Worm (Caenorhabditis elegans) whole organism, young adult: ENCODE data around the gene W05H9.4.

Source experiments
- F22D6.2 ChIP-seq: sonication (generic microtip); optimal IDR thresholded peaks from 2 replicates; lab custom pipeline; 2016; ENCODE audit warnings: mild to moderate bottlenecking, missing genetic modification characterization, missing compliant biosample characterization
- F33H1.4 ChIP-seq: fragments of 200-800 bp; sonication (Bioruptor generic); IDR thresholded peaks from 2 replicates; pipeline ENCODE4 v1.3.6; 2022; ENCODE audit warnings: missing genetic modification reagents, missing genetic modification characterization, missing compliant biosample characterization
- F37B4.10 ChIP-seq: fragments of 200-800 bp; sonication (Bioruptor generic); IDR thresholded peaks from 2 replicates; pipeline ENCODE4 v1.3.6; 2022; ENCODE audit warnings: missing genetic modification characterization, missing compliant biosample characterization
- F39B2.1 ChIP-seq: fragments of 200-800 bp; sonication (Bioruptor generic); IDR thresholded peaks from 2 replicates; pipeline ENCODE4 v1.3.6; 2022; ENCODE audit warnings: missing genetic modification reagents, missing genetic modification characterization, missing compliant biosample characterization
- T26A5.8 ChIP-seq: sonication (generic microtip); optimal IDR thresholded peaks from 2 replicates; lab custom pipeline; 2016; ENCODE audit warnings: missing genetic modification characterization, missing compliant biosample characterization
- Y53F4B.3 ChIP-seq: fragments of 200-800 bp; sonication (Bioruptor generic); IDR thresholded peaks from 2 replicates; pipeline ENCODE4 v1.3.6; 2022; ENCODE audit warnings: missing genetic modification reagents, missing genetic modification characterization, missing compliant biosample characterization
- Y53G8AR.9 ChIP-seq: fragments of 200-800 bp; sonication (Bioruptor generic); conservative IDR thresholded peaks from 2 replicates; pipeline ENCODE4 v1.3.6; 2022; ENCODE audit warnings: missing genetic modification reagents, missing genetic modification characterization, missing compliant biosample characterization
- Y79H2A.3 ChIP-seq: fragments of 200-800 bp; sonication (Bioruptor generic); conservative IDR thresholded peaks from 2 replicates; pipeline ENCODE4 v1.3.6; 2022; ENCODE audit warnings: missing genetic modification reagents, missing genetic modification characterization, missing compliant biosample characterization
- Y95B8A.8 ChIP-seq: fragments of 200-800 bp; sonication (Bioruptor generic); IDR thresholded peaks from 2 replicates; pipeline ENCODE4 v1.3.6; 2022; ENCODE audit warnings: missing genetic modification reagents, missing genetic modification characterization, missing compliant biosample characterization
- ama-1 ChIP-seq, 3 experiments: fragments of 150-350 bp in 1 of 3; sonication (generic microtip) in 2 of 3; optimal IDR thresholded peaks; 2 replicates each; lab custom pipeline; 2014 to 2018; ENCODE audit warnings: missing biosample characterization in 2 of 3, missing genetic modification characterization in 2 of 3, missing genetic modification reagents in 2 of 3
- aptf-3 ChIP-seq: fragments of 200-800 bp; sonication (Bioruptor generic); IDR thresholded peaks from 2 replicates; pipeline ENCODE4 v1.3.6; 2022; ENCODE audit warnings: missing genetic modification characterization, missing compliant biosample characterization
- atf-7 ChIP-seq: sonication (generic microtip); optimal IDR thresholded peaks from 2 replicates; lab custom pipeline; 2017; ENCODE audit warnings: mild to moderate bottlenecking, missing genetic modification characterization, missing compliant biosample characterization
- athp-1 ChIP-seq: sonication (generic microtip); optimal IDR thresholded peaks from 2 replicates; lab custom pipeline; 2017; ENCODE audit warnings: mild to moderate bottlenecking, missing genetic modification characterization, missing compliant biosample characterization
- attf-3 ChIP-seq: fragments of 200-800 bp; sonication (Bioruptor generic); conservative IDR thresholded peaks from 2 replicates; pipeline ENCODE4 v1.3.6; 2022; ENCODE audit warnings: missing genetic modification reagents, missing genetic modification characterization, missing compliant biosample characterization
- attf-6 ChIP-seq: fragments of 200-800 bp; sonication (Bioruptor generic); IDR thresholded peaks from 2 replicates; pipeline ENCODE4 v1.3.6; 2022; ENCODE audit warnings: missing genetic modification reagents, missing genetic modification characterization, missing compliant biosample characterization
- bed-1 ChIP-seq: fragments of 200-800 bp; sonication (Bioruptor generic); IDR thresholded peaks from 2 replicates; pipeline ENCODE4 v1.3.6; 2022; ENCODE audit warnings: missing genetic modification reagents, missing genetic modification characterization, missing compliant biosample characterization
- bed-2 ChIP-seq: fragments of 200-800 bp; sonication (Bioruptor generic); IDR thresholded peaks from 2 replicates; pipeline ENCODE4 v1.3.6; 2022; ENCODE audit warnings: missing genetic modification reagents, missing genetic modification characterization, missing compliant biosample characterization
- ccch-3 ChIP-seq: fragments of 200-800 bp; sonication (Bioruptor generic); optimal IDR thresholded peaks from 2 replicates; lab custom pipeline; 2018; ENCODE audit warnings: mild to moderate bottlenecking, missing genetic modification characterization, missing compliant biosample characterization
- ceh-40 ChIP-seq: fragments of 200-800 bp; sonication (Bioruptor generic); IDR thresholded peaks from 2 replicates; pipeline ENCODE4 v1.3.6; 2022; ENCODE audit warnings: missing genetic modification characterization, missing compliant biosample characterization
- ceh-58 ChIP-seq: fragments of 200-800 bp; sonication (Bioruptor generic); IDR thresholded peaks from 2 replicates; pipeline ENCODE4 v1.3.6; 2022; ENCODE audit warnings: missing genetic modification characterization, missing compliant biosample characterization
- ceh-91 ChIP-seq: fragments of 200-800 bp; sonication (Bioruptor generic); IDR thresholded peaks from 2 replicates; pipeline ENCODE4 v1.3.6; 2022; ENCODE audit warnings: missing genetic modification reagents, missing genetic modification characterization, missing compliant biosample characterization
- chd-7 ChIP-seq: sonication (generic microtip); optimal IDR thresholded peaks from 2 replicates; lab custom pipeline; 2016; ENCODE audit warnings: mild to moderate bottlenecking, missing genetic modification characterization, moderate library complexity, missing compliant biosample characterization
- dpff-1 ChIP-seq: sonication (generic microtip); optimal IDR thresholded peaks from 2 replicates; lab custom pipeline; 2017; ENCODE audit warnings: mild to moderate bottlenecking, missing genetic modification characterization, missing compliant biosample characterization
- egl-18 ChIP-seq: fragments of 200-800 bp; sonication (Bioruptor generic); IDR thresholded peaks from 2 replicates; pipeline ENCODE4 v1.3.6; 2022; ENCODE audit warnings: missing genetic modification reagents, missing genetic modification characterization, missing compliant biosample characterization
- egrh-3 ChIP-seq: fragments of 200-800 bp; sonication (Bioruptor generic); IDR thresholded peaks from 2 replicates; pipeline ENCODE4 v1.3.6; 2022; ENCODE audit warnings: missing genetic modification reagents, missing genetic modification characterization, missing compliant biosample characterization
- ekl-4 ChIP-seq: fragments of 200-800 bp; sonication (Bioruptor generic); IDR thresholded peaks from 2 replicates; pipeline ENCODE4 v1.3.6; 2022; ENCODE audit warnings: missing genetic modification reagents, missing genetic modification characterization, missing compliant biosample characterization
- him-1 ChIP-seq: sonication (generic microtip); optimal IDR thresholded peaks from 2 replicates; lab custom pipeline; 2016; ENCODE audit warnings: missing genotype, missing genetic modification reagents, missing genetic modification characterization, missing compliant biosample characterization
- hlh-26 ChIP-seq: fragments of 200-800 bp; sonication (Bioruptor generic); conservative IDR thresholded peaks from 2 replicates; pipeline ENCODE4 v1.3.6; 2022; ENCODE audit warnings: missing genetic modification reagents, missing genetic modification characterization, missing compliant biosample characterization
- hmg-20 ChIP-seq: fragments of 200-800 bp; sonication (Bioruptor generic); IDR thresholded peaks from 2 replicates; pipeline ENCODE4 v1.3.6; 2022; ENCODE audit warnings: missing genetic modification reagents, missing genetic modification characterization, missing compliant biosample characterization
- hrde-1 ChIP-seq: sonication (generic microtip); optimal IDR thresholded peaks from 2 replicates; lab custom pipeline; 2016; ENCODE audit warnings: missing genetic modification characterization, mild to moderate bottlenecking, missing compliant biosample characterization, moderate library complexity, missing genotype, missing genetic modification reagents, borderline replicate concordance
- lin-40 ChIP-seq: sonication (generic microtip); optimal IDR thresholded peaks from 2 replicates; lab custom pipeline; 2016; ENCODE audit warnings: missing genetic modification characterization, mild to moderate bottlenecking, missing compliant biosample characterization, missing genotype, missing genetic modification reagents
- lin-54 ChIP-seq: fragments of 200-800 bp; sonication (Bioruptor generic); optimal IDR thresholded peaks from 2 replicates; lab custom pipeline; 2018; ENCODE audit warnings: mild to moderate bottlenecking, missing genetic modification characterization, missing compliant biosample characterization
- lsl-1 ChIP-seq: fragments of 200-800 bp; sonication (Bioruptor generic); optimal IDR thresholded peaks from 2 replicates; lab custom pipeline; 2018; ENCODE audit warnings: mild to moderate bottlenecking, missing genetic modification characterization, moderate library complexity, missing compliant biosample characterization
- madf-3 ChIP-seq: fragments of 200-800 bp; sonication (Bioruptor generic); IDR thresholded peaks from 2 replicates; pipeline ENCODE4 v1.3.6; 2022; ENCODE audit warnings: missing genetic modification reagents, missing genetic modification characterization, missing compliant biosample characterization
- madf-6 ChIP-seq: fragments of 200-800 bp; sonication (Bioruptor generic); IDR thresholded peaks from 2 replicates; pipeline ENCODE4 v1.3.6; 2022; ENCODE audit warnings: missing genetic modification reagents, missing genetic modification characterization, missing compliant biosample characterization
- mcd-1 ChIP-seq: fragments of 200-800 bp; sonication (Bioruptor generic); IDR thresholded peaks from 2 replicates; pipeline ENCODE4 v1.3.6; 2022; ENCODE audit warnings: missing genetic modification reagents, missing genetic modification characterization, missing compliant biosample characterization
- mel-28 ChIP-seq: sonication (generic microtip); optimal IDR thresholded peaks from 2 replicates; lab custom pipeline; 2016; ENCODE audit warnings: borderline replicate concordance, mild to moderate bottlenecking, missing genetic modification characterization, missing compliant biosample characterization
- nfya-2 ChIP-seq: fragments of 200-800 bp; sonication (Bioruptor generic); IDR thresholded peaks from 2 replicates; pipeline ENCODE4 v1.3.6; 2022; ENCODE audit warnings: missing genetic modification reagents, missing genetic modification characterization, missing compliant biosample characterization
- nhr-120 ChIP-seq: fragments of 200-800 bp; sonication (Bioruptor generic); IDR thresholded peaks from 2 replicates; pipeline ENCODE4 v1.3.6; 2022; ENCODE audit warnings: missing genetic modification characterization, missing compliant biosample characterization
- nhr-80 ChIP-seq: sonication (generic microtip); optimal IDR thresholded peaks from 2 replicates; lab custom pipeline; 2016; ENCODE audit warnings: missing genetic modification characterization, missing compliant biosample characterization
- sea-2 ChIP-seq: fragments of 200-800 bp; sonication (Bioruptor generic); IDR thresholded peaks from 2 replicates; pipeline ENCODE4 v1.3.6; 2022; ENCODE audit warnings: missing genetic modification characterization, missing compliant biosample characterization
- unc-130 ChIP-seq: sonication (generic microtip); optimal IDR thresholded peaks from 2 replicates; lab custom pipeline; 2016; ENCODE audit warnings: missing genetic modification reagents, missing genetic modification characterization, missing compliant biosample characterization
- xnd-1 ChIP-seq: sonication (generic microtip); optimal IDR thresholded peaks from 2 replicates; lab custom pipeline; 2016; ENCODE audit warnings: missing genotype, missing genetic modification reagents, missing genetic modification characterization, missing compliant biosample characterization
- zfh-2 ChIP-seq: fragments of 200-800 bp; sonication (Bioruptor generic); conservative IDR thresholded peaks from 2 replicates; pipeline ENCODE4 v1.3.6; 2022; ENCODE audit warnings: missing genetic modification reagents, missing genetic modification characterization, missing compliant biosample characterization
- ztf-25 ChIP-seq: fragments of 200-800 bp; sonication (Bioruptor generic); IDR thresholded peaks from 2 replicates; pipeline ENCODE4 v1.3.6; 2022; ENCODE audit warnings: missing genetic modification reagents, missing genetic modification characterization, missing compliant biosample characterization
- ztf-26 ChIP-seq: sonication (generic microtip); optimal IDR thresholded peaks from 2 replicates; lab custom pipeline; 2017; ENCODE audit warnings: missing genetic modification characterization, missing compliant biosample characterization
- ztf-3 ChIP-seq: fragments of 200-800 bp; sonication (Bioruptor generic); optimal IDR thresholded peaks from 2 replicates; lab custom pipeline; 2018; ENCODE audit warnings: mild to moderate bottlenecking, missing genetic modification characterization, missing compliant biosample characterization

Gene W05H9.4

ce11 chrX:6251321-6251720 lies 12.1 kb upstream of the W05H9.4 start:
- TF ChIP-seq madf-3 (GFP tag; lab: Robert Waterston, UW) = no peak
- TF ChIP-seq nfya-2 (GFP tag; lab: Robert Waterston, UW) = no peak
- no peak for TF ChIP-seq ceh-91 (GFP tag; lab: Robert Waterston, UW)

- TF ChIP-seq F22D6.2 (tag; lab: Kevin White, UChicago) = no peak
- no peak for TF ChIP-seq Y53F4B.3
- TF ChIP-seq sea-2 (GFP tag; lab: Robert Waterston, UW) = no peak
- TF ChIP-seq unc-130 (GFP tag; lab: Kevin White, UChicago) = no peak
- TF ChIP-seq attf-3 (GFP tag; lab: Robert Waterston, UW) = no peak
- peak; percentile 33 for TF ChIP-seq mcd-1 (GFP tag; lab: Robert Waterston, UW)
- TF ChIP-seq hmg-20 = no peak; the same call in none of the 2 replicates
- 0 out of 2 replicates have a peak, but pooled peaks have one; percentile 47 for TF ChIP-seq Y95B8A.8 (GFP tag; lab: Robert Waterston, UW)
- TF ChIP-seq Y79H2A.3 (GFP tag; lab: Robert Waterston, UW) = no peak
- no peak for TF ChIP-seq bed-1 (GFP tag; lab: Robert Waterston, UW)
- TF ChIP-seq bed-2 (GFP tag; lab: Robert Waterston, UW) = no peak
- peak; percentile 9 for TF ChIP-seq ztf-3 (GFP tag; lab: Kevin White, UChicago)
- TF ChIP-seq lin-40 (tag; lab: Kevin White, UChicago) = peak; percentile 40
- no peak for TF ChIP-seq mel-28 (tag; lab: Kevin White, UChicago)
- no peak for TF ChIP-seq hrde-1 (tag; lab: Kevin White, UChicago)
- TF ChIP-seq nhr-80 (tag; lab: Kevin White, UChicago) = peak; percentile 3
- peak; percentile 98 for TF ChIP-seq ama-1 (optimal IDR thresholded peaks at IDR 0.05; lab: Kevin White, UChicago)
- TF ChIP-seq ama-1 (GFP tag; optimal IDR thresholded peaks at IDR 0.05; lab: Kevin White, UChicago) = peak in 1 of 2 experiments; percentile 34
- TF ChIP-seq xnd-1 (tag; lab: Kevin White, UChicago) = no peak
- peak; percentile 85 for TF ChIP-seq egrh-3 (GFP tag; lab: Robert Waterston, UW)
- TF ChIP-seq ceh-58 (GFP tag; lab: Robert Waterston, UW) = no peak
- no peak for TF ChIP-seq ccch-3 (GFP tag; lab: Kevin White, UChicago)
- peak; percentile 90 for TF ChIP-seq zfh-2 (GFP tag; lab: Robert Waterston, UW)
- TF ChIP-seq ztf-25 (GFP tag; lab: Robert Waterston, UW) = no peak
- peak; percentile 8 for TF ChIP-seq atf-7 (tag; lab: Kevin White, UChicago)
- no peak for TF ChIP-seq aptf-3 (GFP tag; lab: Robert Waterston, UW)
- TF ChIP-seq F37B4.10 (GFP tag; lab: Robert Waterston, UW) = no peak
- no peak for TF ChIP-seq F39B2.1
- no peak for TF ChIP-seq nhr-120 (GFP tag; lab: Robert Waterston, UW)
- TF ChIP-seq F33H1.4 (GFP tag; lab: Robert Waterston, UW) = no peak
- TF ChIP-seq dpff-1 (tag; lab: Kevin White, UChicago) = no peak
- no peak for TF ChIP-seq lin-54 (GFP tag; lab: Kevin White, UChicago)
- TF ChIP-seq madf-3 (GFP tag; lab: Robert Waterston, UW) = no peak
- peak; percentile 54 for TF ChIP-seq ztf-26 (tag; lab: Kevin White, UChicago)
- TF ChIP-seq chd-7 (tag; lab: Kevin White, UChicago) = peak; percentile 30
- TF ChIP-seq hlh-26 (GFP tag; lab: Robert Waterston, UW) = no peak
- TF ChIP-seq egl-18 (GFP tag; lab: Robert Waterston, UW) = no peak
- TF ChIP-seq him-1 = no peak
- TF ChIP-seq ekl-4 (GFP tag; lab: Robert Waterston, UW) = no peak
- TF ChIP-seq ceh-40 (GFP tag; lab: Robert Waterston, UW) = no peak
- TF ChIP-seq lsl-1 (GFP tag; lab: Kevin White, UChicago) = no peak
- TF ChIP-seq madf-6 = no peak
- TF ChIP-seq athp-1 (tag; lab: Kevin White, UChicago) = no peak
- TF ChIP-seq Y53G8AR.9 (GFP tag; lab: Robert Waterston, UW) = 0 out of 2 replicates have a peak, but pooled peaks have one; percentile 52
- TF ChIP-seq T26A5.8 (tag; lab: Kevin White, UChicago) = no peak
- no peak for TF ChIP-seq attf-6 (GFP tag; lab: Robert Waterston, UW)
These were observed 11.4 kb upstream of the W05H9.4 start for ce11 chrX:6251947-6252617.
